Worm (Caenorhabditis elegans) whole organism, L3 larva: ENCODE measurements around the gene F53F8.7.

Experiments
- R02D3.7 ChIP-seq: fragments of 150-350 bp; optimal IDR thresholded peaks from 2 replicates; lab custom pipeline; 2014; ENCODE audit warnings: missing biosample characterization, missing genetic modification characterization
- ZK546.5 ChIP-seq: sonication (generic microtip); optimal IDR thresholded peaks from 2 replicates; lab custom pipeline; 2017; ENCODE audit warnings: missing biosample characterization, missing genetic modification characterization
- aly-2 ChIP-seq: fragments of 150-350 bp; optimal IDR thresholded peaks from 2 replicates; lab custom pipeline; 2014; ENCODE audit warnings: missing biosample characterization, missing genetic modification characterization
- ama-1 ChIP-seq: fragments of 150-350 bp; optimal IDR thresholded peaks from 2 replicates; lab custom pipeline; 2018
- daf-12 ChIP-seq: fragments of 150-350 bp; optimal IDR thresholded peaks from 2 replicates; lab custom pipeline; 2014; ENCODE audit warnings: missing biosample characterization, missing genetic modification reagents, missing genetic modification characterization
- egl-27 ChIP-seq: sonication (generic microtip); optimal IDR thresholded peaks from 4 replicates; lab custom pipeline; 2017; ENCODE audit warnings: missing biosample characterization, missing genetic modification reagents, missing genetic modification characterization
- elt-1 ChIP-seq: fragments of 150-350 bp; optimal IDR thresholded peaks from 2 replicates; lab custom pipeline; 2014; ENCODE audit warnings: missing biosample characterization, missing genetic modification characterization
- elt-2 ChIP-seq: sonication (generic microtip); optimal IDR thresholded peaks from 2 replicates; lab custom pipeline; 2016; ENCODE audit warnings: missing genetic modification reagents, mild to moderate bottlenecking, missing genetic modification characterization, missing compliant biosample characterization
- elt-3 ChIP-seq, 3 experiments: fragments of 150-350 bp in 1 of 3; sonication (generic microtip) in 2 of 3; optimal IDR thresholded peaks; 2 replicates in 2 of 3; 4 replicates in 1 of 3; lab custom pipeline; 2014 to 2017; ENCODE audit warnings: missing biosample characterization in 3 of 3, missing genetic modification characterization in 3 of 3
- eor-1 ChIP-seq, 2 experiments: fragments of 150-350 bp; optimal IDR thresholded peaks; 2 replicates each; lab custom pipeline; 2014 to 2018; ENCODE audit warnings: missing biosample characterization in 2 of 2, missing genetic modification characterization in 2 of 2
- fkh-10 ChIP-seq: sonication (generic microtip); optimal IDR thresholded peaks from 2 replicates; lab custom pipeline; 2017; ENCODE audit warnings: missing biosample characterization, missing genetic modification reagents, missing genetic modification characterization
- fkh-2 ChIP-seq: fragments of 150-350 bp; optimal IDR thresholded peaks from 2 replicates; lab custom pipeline; 2014; ENCODE audit warnings: missing biosample characterization, missing genetic modification reagents, missing genetic modification characterization
- fos-1 ChIP-seq: fragments of 150-350 bp; optimal IDR thresholded peaks from 2 replicates; lab custom pipeline; 2014; ENCODE audit warnings: missing biosample characterization, missing genetic modification characterization
- jun-1 ChIP-seq: fragments of 150-350 bp; optimal IDR thresholded peaks from 2 replicates; lab custom pipeline; 2014; ENCODE audit warnings: missing biosample characterization, missing genetic modification reagents, missing genetic modification characterization
- lsy-12 ChIP-seq: sonication (generic microtip); optimal IDR thresholded peaks from 2 replicates; lab custom pipeline; 2016; ENCODE audit warnings: mild to moderate bottlenecking, missing genetic modification characterization, missing compliant biosample characterization
- mml-1 ChIP-seq: fragments of 150-350 bp; sonication (generic microtip); optimal IDR thresholded peaks from 3 replicates; lab custom pipeline; 2014; ENCODE audit warnings: missing biosample characterization, missing genetic modification characterization
- nfya-1 ChIP-seq: sonication (generic microtip); optimal IDR thresholded peaks from 2 replicates; lab custom pipeline; 2017; ENCODE audit warnings: missing genetic modification characterization, mild to moderate bottlenecking, missing compliant biosample characterization, antibody characterized with exemption, moderate library complexity; ENCODE audit not compliant: insufficient read depth
- nhr-12 ChIP-seq: fragments of 150-350 bp; optimal IDR thresholded peaks from 2 replicates; lab custom pipeline; 2014; ENCODE audit warnings: missing biosample characterization, missing genetic modification characterization
- nhr-23 ChIP-seq: fragments of 150-350 bp; optimal IDR thresholded peaks from 2 replicates; lab custom pipeline; 2014; ENCODE audit warnings: missing biosample characterization, missing genetic modification reagents, missing genetic modification characterization
- nhr-237 ChIP-seq: fragments of 150-350 bp; optimal IDR thresholded peaks from 2 replicates; lab custom pipeline; 2014; ENCODE audit warnings: missing biosample characterization, missing genetic modification characterization
- nhr-25 ChIP-seq: sonication (generic microtip); optimal IDR thresholded peaks from 2 replicates; lab custom pipeline; 2017; ENCODE audit warnings: missing biosample characterization, missing genetic modification characterization
- nhr-43 ChIP-seq: sonication (generic microtip); optimal IDR thresholded peaks from 2 replicates; lab custom pipeline; 2016; ENCODE audit warnings: mild to moderate bottlenecking, missing genetic modification characterization, missing compliant biosample characterization; ENCODE audit not compliant: poor library complexity, severe bottlenecking
- nhr-77 ChIP-seq: fragments of 150-350 bp; optimal IDR thresholded peaks from 2 replicates; lab custom pipeline; 2014; ENCODE audit warnings: missing biosample characterization, missing genetic modification characterization
- pha-4 ChIP-seq: fragments of 150-350 bp; optimal IDR thresholded peaks from 2 replicates; lab custom pipeline; 2014; ENCODE audit warnings: missing biosample characterization, missing genetic modification reagents, missing genetic modification characterization
- sea-2 ChIP-seq: fragments of 150-350 bp; sonication (generic microtip); optimal IDR thresholded peaks from 4 replicates; lab custom pipeline; 2014; ENCODE audit warnings: missing biosample characterization, missing genetic modification reagents, missing genetic modification characterization
- skn-1 ChIP-seq: fragments of 150-350 bp; optimal IDR thresholded peaks from 2 replicates; lab custom pipeline; 2014; ENCODE audit warnings: missing biosample characterization, missing genetic modification characterization
- snpc-4 ChIP-seq: fragments of 150-350 bp; optimal IDR thresholded peaks from 2 replicates; lab custom pipeline; 2014; ENCODE audit warnings: missing biosample characterization, missing genetic modification characterization
- tbx-2 ChIP-seq: sonication (generic microtip); optimal IDR thresholded peaks from 2 replicates; lab custom pipeline; 2016; ENCODE audit warnings: mild to moderate bottlenecking, missing genetic modification characterization, missing compliant biosample characterization
- unc-62 ChIP-seq: fragments of 150-350 bp; sonication (generic microtip); optimal IDR thresholded peaks from 4 replicates; lab custom pipeline; 2014; ENCODE audit warnings: missing biosample characterization, missing genetic modification reagents, missing genetic modification characterization
- zag-1 ChIP-seq: fragments of 150-350 bp; optimal IDR thresholded peaks from 2 replicates; lab custom pipeline; 2014; ENCODE audit warnings: missing biosample characterization, missing genetic modification characterization
- ztf-4 ChIP-seq: fragments of 150-350 bp; optimal IDR thresholded peaks from 2 replicates; lab custom pipeline; 2014; ENCODE audit warnings: missing biosample characterization, missing genetic modification characterization

F53F8.7 gene

DNA sequence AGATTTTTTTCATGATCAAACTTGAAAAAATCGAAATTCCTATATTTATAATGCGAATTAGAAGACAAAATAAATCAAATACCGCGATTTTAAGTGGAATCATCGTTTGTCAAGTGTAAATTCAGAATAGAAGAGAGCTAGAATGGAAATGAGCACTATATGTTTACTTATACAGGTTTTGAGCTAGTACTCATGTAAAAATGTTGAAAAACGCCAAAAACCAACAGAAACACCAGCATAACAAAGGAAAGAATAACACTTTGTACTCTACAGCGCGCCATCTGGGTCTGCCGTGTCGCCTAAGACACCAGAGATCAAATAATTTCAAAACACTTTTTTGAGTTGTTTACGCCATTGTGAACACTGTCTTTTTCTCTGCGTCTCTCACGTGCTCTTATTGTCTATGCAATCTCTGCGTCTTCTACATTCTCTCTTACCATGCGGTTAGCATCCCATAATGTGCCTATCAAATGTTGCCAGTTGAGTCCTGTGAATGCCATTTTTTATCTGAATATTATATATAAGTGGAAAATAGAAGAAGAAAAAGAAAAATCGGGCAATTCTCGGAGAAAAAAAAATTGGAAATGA is 30.7 kb upstream of the F53F8.7 start, which contains the start of gene ipla-3 (continued):
- no peak for TF ChIP-seq lsy-12 (tag; lab: Kevin White, UChicago)
- TF ChIP-seq mml-1 (tag; lab: Kevin White, UChicago) = no peak
- no peak for TF ChIP-seq skn-1 (tag; lab: Kevin White, UChicago)

DNA sequence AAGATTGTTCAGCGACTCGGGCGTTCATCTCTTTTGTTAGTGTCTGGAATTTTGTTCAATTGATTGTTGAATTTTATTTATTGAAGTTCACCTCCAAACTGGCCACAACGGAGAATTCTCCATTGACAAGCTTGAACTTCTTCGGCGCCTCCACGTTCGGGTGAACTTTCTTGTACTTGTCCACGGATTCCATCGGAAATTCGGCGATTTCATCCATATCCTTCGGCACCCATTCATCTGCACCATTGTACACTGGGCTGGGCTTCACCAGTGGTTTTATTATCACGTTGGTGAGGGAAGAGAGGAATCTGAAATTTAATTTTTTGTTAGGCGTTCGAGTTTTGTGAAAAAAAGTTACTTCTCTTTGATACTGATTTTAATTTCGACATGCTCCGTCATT is 29.3 kb upstream of the F53F8.7 start:
- TF ChIP-seq elt-2 (no peak), sea-2 (GFP tag; lab: Kevin White, UChicago) (no peak), R02D3.7 (tag; lab: Kevin White, UChicago) (no peak), elt-1 (no peak), elt-3 (tag; optimal IDR thresholded peaks at IDR 0.05; lab: Kevin White, UChicago) (no peak), fkh-10 (GFP tag; lab: Kevin White, UChicago) (no peak), mml-1 (tag; lab: Kevin White, UChicago) (no peak), nhr-25 (no peak), unc-62 (GFP tag; lab: Kevin White, UChicago) (no peak), egl-27 (no peak)

DNA sequence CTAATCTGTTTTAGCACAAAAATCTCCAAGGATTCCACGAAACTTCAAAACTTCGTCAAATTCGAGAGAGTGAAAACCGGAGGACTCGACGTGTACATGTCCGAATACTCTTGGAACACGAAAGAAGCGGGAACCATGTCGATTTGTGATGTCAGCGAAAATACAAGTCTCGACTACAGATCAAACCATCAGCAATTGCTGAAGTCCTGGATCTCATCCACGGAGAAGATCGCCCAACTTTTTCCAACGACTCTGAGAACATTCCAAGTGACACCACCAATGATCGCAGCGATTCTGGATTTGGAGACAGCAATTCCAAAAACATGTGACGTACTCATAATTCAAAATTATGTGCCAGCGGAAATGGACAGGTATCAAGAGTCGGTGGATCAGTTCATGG is 24.3 kb upstream of the F53F8.7 start:
- TF ChIP-seq mml-1 (tag; lab: Kevin White, UChicago) (no peak), ZK546.5 (tag; lab: Kevin White, UChicago) (no peak)

ce11 chrV:20721934-20722333 is 23.8 kb upstream of the F53F8.7 start, which contains the start of gene Y44A6C.2:
TSS of gene Y44A6C.2 (plus strand) at chrV:20722234.
- TF ChIP-seq skn-1 (tag; lab: Kevin White, UChicago) (no peak), ztf-4 (tag; lab: Kevin White, UChicago) (no peak), tbx-2 (tag; lab: Kevin White, UChicago) (no peak), mml-1 (tag; lab: Kevin White, UChicago) (no peak), nhr-43 (tag; lab: Kevin White, UChicago) (no peak), nhr-77 (tag; lab: Kevin White, UChicago) (no peak), aly-2 (tag; lab: Kevin White, UChicago) (no peak), elt-2 (no peak), R02D3.7 (tag; lab: Kevin White, UChicago) (no peak), daf-12 (tag; lab: Kevin White, UChicago) (no peak)

- TF ChIP-seq ZK546.5 (tag; lab: Kevin White, UChicago) = no peak
- peak; percentile 7 for TF ChIP-seq pha-4 (tag; lab: Kevin White, UChicago)
- TF ChIP-seq ama-1 (lab: Kevin White, UChicago) = peak; percentile 88
- TF ChIP-seq sea-2 (GFP tag; lab: Kevin White, UChicago) = no peak
Observed at ce11 chrV:20716830-20717441, 18.8 kb upstream of the F53F8.7 start.

DNA sequence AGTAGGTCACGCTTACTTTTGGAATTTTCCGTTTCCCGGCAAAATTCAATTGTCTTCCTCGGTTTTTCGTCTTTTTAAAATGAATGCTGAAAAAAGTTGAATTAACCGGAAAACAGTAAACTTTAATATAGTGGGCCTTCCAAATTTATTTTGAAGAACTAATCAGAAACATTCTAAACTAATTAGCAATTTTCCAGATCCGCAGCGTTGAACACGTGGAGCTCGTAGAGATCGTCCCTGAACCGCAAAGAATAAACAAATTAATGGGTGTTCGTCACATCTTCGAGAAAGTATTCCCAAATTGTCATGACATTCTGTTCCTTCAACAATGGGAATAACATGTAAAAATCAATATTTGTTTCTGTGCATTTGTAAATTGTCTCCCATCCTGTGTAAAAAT is 18.1 kb upstream of the F53F8.7 start:
- TF ChIP-seq zag-1 (tag; lab: Kevin White, UChicago) = no peak
- TF ChIP-seq tbx-2 (tag; lab: Kevin White, UChicago) = no peak
- no peak for TF ChIP-seq R02D3.7 (tag; lab: Kevin White, UChicago)
- TF ChIP-seq nhr-23 = no peak
- no peak for TF ChIP-seq fos-1 (tag; lab: Kevin White, UChicago)
- TF ChIP-seq snpc-4 = no peak
- no peak for TF ChIP-seq skn-1 (tag; lab: Kevin White, UChicago)
- TF ChIP-seq nfya-1 = no peak
- no peak for TF ChIP-seq jun-1
- TF ChIP-seq ztf-4 (tag; lab: Kevin White, UChicago) = no peak
- no peak for TF ChIP-seq nhr-77 (tag; lab: Kevin White, UChicago)
- no peak for TF ChIP-seq fkh-2 (tag; lab: Kevin White, UChicago)
- no peak for TF ChIP-seq elt-1
- no peak for TF ChIP-seq unc-62 (GFP tag; lab: Kevin White, UChicago)
- no peak for TF ChIP-seq sea-2 (GFP tag; lab: Kevin White, UChicago)
- no peak for TF ChIP-seq nhr-12 (tag; lab: Kevin White, UChicago)
- no peak for TF ChIP-seq eor-1 (tag; optimal IDR thresholded peaks at IDR 0.05; lab: Kevin White, UChicago)
- no peak for TF ChIP-seq nhr-237
